Worm (Caenorhabditis elegans): ENCODE results near the gene cutl-1.

The cutl-1 gene

DNA sequence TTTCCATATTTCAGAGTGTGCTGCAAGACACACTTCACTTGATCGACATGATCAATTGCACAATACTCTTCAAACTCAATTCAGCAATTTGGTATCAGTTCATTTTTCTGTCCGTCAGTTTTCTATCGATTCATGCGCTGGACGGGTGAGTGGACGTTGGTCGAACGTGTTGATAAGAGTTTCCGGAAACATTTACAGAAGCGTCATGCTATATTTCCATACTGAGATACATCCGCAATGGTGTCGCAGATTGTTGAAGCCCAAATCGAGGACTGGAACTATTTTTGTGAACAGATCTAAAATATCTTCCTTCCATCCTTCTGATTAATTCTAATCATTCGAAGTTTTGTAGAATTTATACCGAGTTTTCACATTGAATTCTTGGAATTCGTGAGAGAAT lies 36.3 kb downstream of the cutl-1 start:
- TF ChIP-seq hlh-1 (tag; optimal IDR thresholded peaks at IDR 0.05) = no peak
- TF ChIP-seq elt-1 (tag; optimal IDR thresholded peaks at IDR 0.05; ENCODE audit: borderline replicate concordance, insufficient read depth) = no peak
- TF ChIP-seq unc-120 (tag; optimal IDR thresholded peaks at IDR 0.05; ENCODE audit: poor library complexity, severe bottlenecking) = no peak
- TF ChIP-seq mep-1 (tag; optimal IDR thresholded peaks at IDR 0.05) = no peak
- TF ChIP-seq elt-3 (tag; optimal IDR thresholded peaks at IDR 0.05) = no peak
- no peak for TF ChIP-seq nhr-76 (tag; optimal IDR thresholded peaks at IDR 0.05)
- no peak for TF ChIP-seq sptf-1 (tag; optimal IDR thresholded peaks at IDR 0.05)
- TF ChIP-seq unc-62 (GFP tag; optimal IDR thresholded peaks at IDR 0.05) = no peak
- no peak for TF ChIP-seq ceh-39 (tag; optimal IDR thresholded peaks at IDR 0.05)
- no peak for TF ChIP-seq ceh-83 (GFP tag; optimal IDR thresholded peaks at IDR 0.05)
- no peak for TF ChIP-seq drap-1 (GFP tag; optimal IDR thresholded peaks at IDR 0.05)
- TF ChIP-seq flh-1 (GFP tag; optimal IDR thresholded peaks at IDR 0.05) = no peak
- TF ChIP-seq blmp-1 (tag; optimal IDR thresholded peaks at IDR 0.05) = no peak

ce11 chrV:13367024-13367423 lies 38.9 kb downstream of the cutl-1 start, which contains the start of gene srx-125:
srx-125 (plus strand) TSS chrV:13367324.
- TF ChIP-seq flh-1 (GFP tag; optimal IDR thresholded peaks at IDR 0.05) = no peak
- no peak for TF ChIP-seq hlh-1 (tag; optimal IDR thresholded peaks at IDR 0.05)
- TF ChIP-seq mls-2 (tag; optimal IDR thresholded peaks at IDR 0.05) = no peak
- no peak for TF ChIP-seq tbx-8 (GFP tag; optimal IDR thresholded peaks at IDR 0.05)
- TF ChIP-seq unc-39 (tag; optimal IDR thresholded peaks at IDR 0.05) = no peak

ce11 chrV:13366488-13366887 lies 39.4 kb downstream of the cutl-1 start:
- TF ChIP-seq mls-2 (tag; optimal IDR thresholded peaks at IDR 0.05) (no peak), zip-8 (tag; optimal IDR thresholded peaks at IDR 0.05) (no peak), unc-62 (GFP tag; optimal IDR thresholded peaks at IDR 0.05) (no peak), lin-32 (GFP tag; optimal IDR thresholded peaks at IDR 0.05) (no peak), ceh-43 (GFP tag; optimal IDR thresholded peaks at IDR 0.05) (no peak), sptf-1 (tag; optimal IDR thresholded peaks at IDR 0.05) (no peak), nhr-12 (tag; optimal IDR thresholded peaks at IDR 0.05) (no peak), unc-120 (tag; optimal IDR thresholded peaks at IDR 0.05; ENCODE audit: poor library complexity, severe bottlenecking) (no peak), drap-1 (GFP tag; optimal IDR thresholded peaks at IDR 0.05) (no peak), ces-1 (GFP tag; optimal IDR thresholded peaks at IDR 0.05) (no peak), ceh-39 (tag; optimal IDR thresholded peaks at IDR 0.05) (no peak), bed-3 (GFP tag; optimal IDR thresholded peaks at IDR 0.05) (no peak), ceh-83 (GFP tag; optimal IDR thresholded peaks at IDR 0.05) (no peak), M03D4.4 (tag; optimal IDR thresholded peaks at IDR 0.05) (no peak), nhr-2 (tag; optimal IDR thresholded peaks at IDR 0.05) (no peak), snpc-4 (tag; optimal IDR thresholded peaks at IDR 0.05) (no peak), ham-2 (GFP tag; optimal IDR thresholded peaks at IDR 0.05) (no peak), mab-5 (tag; optimal IDR thresholded peaks at IDR 0.05) (no peak), nhr-237 (tag; optimal IDR thresholded peaks at IDR 0.05) (no peak), hlh-1 (tag; optimal IDR thresholded peaks at IDR 0.05) (no peak)

DNA sequence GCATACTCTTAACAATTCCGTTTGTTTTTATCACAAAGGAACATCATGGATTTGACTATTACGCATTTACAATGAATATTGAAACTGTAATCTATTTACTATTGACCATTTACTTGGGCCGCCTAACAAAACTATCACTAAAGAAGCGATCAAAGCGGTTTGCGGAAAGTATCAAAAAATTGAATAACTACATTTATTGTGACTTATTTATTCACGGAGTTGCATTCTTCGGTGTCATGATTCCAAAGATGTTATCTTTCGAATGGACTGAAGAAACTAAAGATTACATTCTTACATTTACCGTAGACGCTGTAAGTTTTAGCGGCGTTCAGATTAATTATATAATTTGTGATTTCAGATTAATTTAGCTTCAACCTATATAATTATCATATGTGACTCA lies 41.7 kb downstream of the cutl-1 start:
- TF ChIP-seq lin-32 (GFP tag; optimal IDR thresholded peaks at IDR 0.05) (no peak), ceh-83 (GFP tag; optimal IDR thresholded peaks at IDR 0.05) (no peak), elt-3 (tag; optimal IDR thresholded peaks at IDR 0.05) (no peak), nhr-28 (tag; optimal IDR thresholded peaks at IDR 0.05) (no peak), nhr-2 (tag; optimal IDR thresholded peaks at IDR 0.05) (no peak), sptf-1 (tag; optimal IDR thresholded peaks at IDR 0.05) (no peak), mep-1 (tag; optimal IDR thresholded peaks at IDR 0.05) (no peak), unc-62 (GFP tag; optimal IDR thresholded peaks at IDR 0.05) (no peak), hlh-1 (tag; optimal IDR thresholded peaks at IDR 0.05) (no peak), unc-39 (tag; optimal IDR thresholded peaks at IDR 0.05) (no peak), tbx-8 (GFP tag; optimal IDR thresholded peaks at IDR 0.05) (no peak), lin-13 (tag; optimal IDR thresholded peaks at IDR 0.05) (no peak), elt-1 (tag; optimal IDR thresholded peaks at IDR 0.05; ENCODE audit: borderline replicate concordance, insufficient read depth) (no peak), ces-1 (GFP tag; optimal IDR thresholded peaks at IDR 0.05) (no peak), ceh-43 (GFP tag; optimal IDR thresholded peaks at IDR 0.05) (no peak), cnd-1 (tag; optimal IDR thresholded peaks at IDR 0.05) (no peak), flh-1 (GFP tag; optimal IDR thresholded peaks at IDR 0.05) (no peak), pha-4 (tag; optimal IDR thresholded peaks at IDR 0.05) (no peak), drap-1 (GFP tag; optimal IDR thresholded peaks at IDR 0.05) (no peak)

DNA sequence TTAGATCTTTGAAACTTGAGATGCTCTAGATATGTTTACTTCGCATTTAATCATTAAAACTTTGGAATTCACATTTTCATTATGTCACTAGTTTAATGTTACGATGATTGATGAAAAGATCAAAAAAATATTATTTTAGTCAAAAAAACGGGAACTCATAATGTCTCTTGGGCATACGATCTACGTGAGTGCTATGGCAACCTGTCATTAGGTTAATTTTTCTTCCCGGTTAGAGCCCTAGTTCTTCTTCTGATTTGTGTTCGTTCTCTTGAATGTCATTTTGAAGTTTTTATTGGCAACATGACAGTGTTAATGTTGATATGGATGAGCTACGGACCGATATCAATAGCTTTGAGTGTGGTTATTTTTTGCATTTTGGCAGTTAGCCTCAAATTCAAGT lies 42.5 kb downstream of the cutl-1 start, which contains the start of gene srg-46:
Gene srg-46 (plus strand): TSS at position 301 of the 400 bp plus-strand sequence.
- TF ChIP-seq elt-3 (tag; optimal IDR thresholded peaks at IDR 0.05) = no peak
- TF ChIP-seq elt-1 (tag; optimal IDR thresholded peaks at IDR 0.05; ENCODE audit: borderline replicate concordance, insufficient read depth) = no peak

Data from whole organism, mixed stage, embryonic.